Worm (Caenorhabditis elegans) whole organism, L2 larva: ENCODE data around the gene sfxn-1.2.

Experiments used
- ZK546.5 ChIP-seq: sonication (generic microtip); optimal IDR thresholded peaks from 2 replicates; lab custom pipeline; 2017; ENCODE audit warnings: missing biosample characterization, missing genetic modification characterization
- aly-2 ChIP-seq: fragments of 150-350 bp; optimal IDR thresholded peaks from 2 replicates; lab custom pipeline; 2014; ENCODE audit warnings: missing biosample characterization, missing genetic modification characterization
- ceh-16 ChIP-seq: fragments of 150-350 bp; optimal IDR thresholded peaks from 2 replicates; lab custom pipeline; 2014; ENCODE audit warnings: missing biosample characterization, missing genetic modification characterization
- dmd-4 ChIP-seq: sonication (generic microtip); optimal IDR thresholded peaks from 2 replicates; lab custom pipeline; 2017; ENCODE audit warnings: missing biosample characterization, missing genetic modification characterization
- egl-27 ChIP-seq: sonication (generic microtip); optimal IDR thresholded peaks from 3 replicates; lab custom pipeline; 2017; ENCODE audit warnings: missing biosample characterization, missing genetic modification reagents, missing genetic modification characterization
- fos-1 ChIP-seq: fragments of 150-350 bp; optimal IDR thresholded peaks from 2 replicates; lab custom pipeline; 2014; ENCODE audit warnings: missing biosample characterization, missing genetic modification characterization
- lin-11 ChIP-seq: fragments of 150-350 bp; sonication (generic microtip); optimal IDR thresholded peaks from 2 replicates; lab custom pipeline; 2014; ENCODE audit warnings: missing biosample characterization, missing genetic modification characterization, inconsistent platforms, mixed read lengths
- lin-13 ChIP-seq: fragments of 150-350 bp; optimal IDR thresholded peaks from 2 replicates; lab custom pipeline; 2014; ENCODE audit warnings: missing biosample characterization, missing genetic modification reagents, missing genetic modification characterization
- nhr-237 ChIP-seq: fragments of 150-350 bp; optimal IDR thresholded peaks from 2 replicates; lab custom pipeline; 2014; ENCODE audit warnings: missing biosample characterization, missing genetic modification characterization
- nhr-25 ChIP-seq: fragments of 150-350 bp; sonication (generic microtip); optimal IDR thresholded peaks from 3 replicates; lab custom pipeline; 2014; ENCODE audit warnings: missing biosample characterization, missing genetic modification characterization
- unc-55 ChIP-seq: fragments of 150-350 bp; sonication (generic microtip); optimal IDR thresholded peaks from 3 replicates; lab custom pipeline; 2014; ENCODE audit warnings: missing biosample characterization, missing genetic modification reagents, missing genetic modification characterization

DNA sequence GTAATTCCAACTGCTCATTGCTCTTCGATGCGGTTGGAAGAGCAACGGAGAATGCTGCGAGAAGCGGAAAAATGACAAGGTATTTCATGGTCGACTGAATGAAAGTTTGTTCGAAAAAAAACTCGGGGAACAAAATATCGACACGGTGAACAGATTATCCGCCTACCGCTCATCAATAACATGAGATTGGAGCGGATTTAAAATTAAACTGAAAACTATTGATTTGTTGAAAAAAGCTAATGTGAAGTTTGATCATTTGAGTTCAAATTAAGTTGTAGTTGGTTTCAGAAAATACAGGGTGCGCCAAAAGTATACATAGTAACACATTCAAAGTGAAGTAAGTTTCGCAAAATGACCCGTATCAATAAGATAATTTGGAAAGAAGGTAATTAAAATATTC is 45.7 kb upstream of the sfxn-1.2 start, which contains the start of gene F40F8.4:
- TF ChIP-seq lin-13 (GFP tag; lab: Kevin White, UChicago) (no peak), dmd-4 (no peak), ceh-16 (tag; lab: Kevin White, UChicago) (no peak), aly-2 (no peak), lin-11 (no peak), nhr-237 (no peak), unc-55 (no peak), fos-1 (tag; lab: Kevin White, UChicago) (no peak), egl-27 (tag; lab: Kevin White, UChicago) (no peak), ZK546.5 (no peak), nhr-25 (tag; lab: Kevin White, UChicago) (no peak)
